Worm (Caenorhabditis elegans) whole organism, late embryonic: Measurements from ENCODE around the gene dmd-10.

Experiments used
- C38D4.7 ChIP-seq: fragments of 200-800 bp; sonication (Bioruptor generic); optimal IDR thresholded peaks from 2 replicates; lab custom pipeline; 2018; ENCODE audit warnings: mild to moderate bottlenecking, missing genetic modification characterization, moderate library complexity, missing compliant biosample characterization
- F13H6.1 ChIP-seq: sonication (generic microtip); optimal IDR thresholded peaks from 2 replicates; lab custom pipeline; 2016; ENCODE audit warnings: missing genetic modification characterization, missing compliant biosample characterization
- K02D7.2 ChIP-seq: sonication (generic microtip); optimal IDR thresholded peaks from 2 replicates; lab custom pipeline; 2017; ENCODE audit warnings: mild to moderate bottlenecking, missing genetic modification characterization, missing compliant biosample characterization
- T23F11.4 ChIP-seq: fragments of 200-800 bp; sonication (Bioruptor generic); optimal IDR thresholded peaks from 2 replicates; lab custom pipeline; 2018; ENCODE audit warnings: mild to moderate bottlenecking, missing genetic modification characterization, missing compliant biosample characterization
- ahr-1 ChIP-seq: sonication (generic microtip); optimal IDR thresholded peaks from 2 replicates; lab custom pipeline; 2016; ENCODE audit warnings: missing genetic modification characterization, missing compliant biosample characterization
- ceh-18 ChIP-seq: sonication (generic microtip); optimal IDR thresholded peaks from 2 replicates; lab custom pipeline; 2016; ENCODE audit warnings: missing genetic modification characterization, missing compliant biosample characterization
- ceh-19 ChIP-seq: fragments of 200-800 bp; sonication (Bioruptor generic); optimal IDR thresholded peaks from 2 replicates; lab custom pipeline; 2018; ENCODE audit warnings: mild to moderate bottlenecking, missing genetic modification characterization, missing compliant biosample characterization
- ceh-24 ChIP-seq: sonication (generic microtip); optimal IDR thresholded peaks from 2 replicates; lab custom pipeline; 2016; ENCODE audit warnings: mild to moderate bottlenecking, missing genetic modification characterization, missing compliant biosample characterization
- ceh-31 ChIP-seq: sonication (generic microtip); optimal IDR thresholded peaks from 2 replicates; lab custom pipeline; 2016; ENCODE audit warnings: missing genetic modification characterization, missing compliant biosample characterization
- ceh-34 ChIP-seq: sonication (generic microtip); optimal IDR thresholded peaks from 2 replicates; lab custom pipeline; 2016; ENCODE audit warnings: mild to moderate bottlenecking, missing genetic modification characterization, missing compliant biosample characterization
- ceh-48 ChIP-seq: sonication (generic microtip); optimal IDR thresholded peaks from 2 replicates; lab custom pipeline; 2016; ENCODE audit warnings: missing genetic modification characterization, inconsistent platforms, missing compliant biosample characterization
- ceh-6 ChIP-seq: fragments of 200-800 bp; sonication (Bioruptor generic); optimal IDR thresholded peaks from 2 replicates; lab custom pipeline; 2018; ENCODE audit warnings: mild to moderate bottlenecking, missing genetic modification characterization, missing compliant biosample characterization
- dmd-4 ChIP-seq: sonication (generic microtip); optimal IDR thresholded peaks from 2 replicates; lab custom pipeline; 2016; ENCODE audit warnings: borderline replicate concordance, missing genetic modification characterization, missing compliant biosample characterization
- dve-1 ChIP-seq: sonication (generic microtip); optimal IDR thresholded peaks from 2 replicates; lab custom pipeline; 2017; ENCODE audit warnings: antibody characterized with exemption, mild to moderate bottlenecking, missing genetic modification characterization, missing compliant biosample characterization
- elt-2 ChIP-seq: sonication (generic microtip); optimal IDR thresholded peaks from 2 replicates; lab custom pipeline; 2016; ENCODE audit warnings: missing genetic modification reagents, missing genetic modification characterization, missing compliant biosample characterization
- ets-4 ChIP-seq: sonication (generic microtip); optimal IDR thresholded peaks from 2 replicates; lab custom pipeline; 2016; ENCODE audit warnings: missing genetic modification characterization, missing compliant biosample characterization
- eyg-1 ChIP-seq: sonication (generic microtip); optimal IDR thresholded peaks from 2 replicates; lab custom pipeline; 2016; ENCODE audit warnings: missing genotype, missing genetic modification characterization, missing compliant biosample characterization
- fax-1 ChIP-seq: sonication (generic microtip); optimal IDR thresholded peaks from 2 replicates; lab custom pipeline; 2016; ENCODE audit warnings: missing genotype, missing genetic modification characterization, missing compliant biosample characterization
- fkh-10 ChIP-seq: fragments of 150-350 bp; optimal IDR thresholded peaks from 2 replicates; lab custom pipeline; 2014; ENCODE audit warnings: missing biosample characterization, missing genetic modification reagents, missing genetic modification characterization
- hlh-30 ChIP-seq: sonication (generic microtip); optimal IDR thresholded peaks from 2 replicates; lab custom pipeline; 2017; ENCODE audit warnings: antibody characterized with exemption, missing genetic modification characterization, missing compliant biosample characterization; ENCODE audit not compliant: insufficient read depth
- hlh-6 ChIP-seq: sonication (generic microtip); optimal IDR thresholded peaks from 2 replicates; lab custom pipeline; 2016; ENCODE audit warnings: missing genotype, missing genetic modification characterization, missing compliant biosample characterization
- madf-2 ChIP-seq: sonication (generic microtip); optimal IDR thresholded peaks from 2 replicates; lab custom pipeline; 2017; ENCODE audit warnings: missing genetic modification characterization, missing compliant biosample characterization
- mec-3 ChIP-seq: sonication (generic microtip); optimal IDR thresholded peaks from 2 replicates; lab custom pipeline; 2016; ENCODE audit warnings: borderline replicate concordance, missing genetic modification characterization, missing compliant biosample characterization
- nhr-11 ChIP-seq: fragments of 150-350 bp; optimal IDR thresholded peaks from 2 replicates; lab custom pipeline; 2014; ENCODE audit warnings: missing biosample characterization, missing genetic modification characterization
- odd-2 ChIP-seq: sonication (generic microtip); optimal IDR thresholded peaks from 2 replicates; lab custom pipeline; 2017; ENCODE audit warnings: antibody characterized with exemption, mild to moderate bottlenecking, missing genetic modification characterization, missing compliant biosample characterization
- pag-3 ChIP-seq: sonication (generic microtip); optimal IDR thresholded peaks from 2 replicates; lab custom pipeline; 2016; ENCODE audit warnings: missing compliant biosample characterization, missing genetic modification characterization, borderline replicate concordance
- pat-9 ChIP-seq: fragments of 200-800 bp; sonication (Bioruptor generic); optimal IDR thresholded peaks from 2 replicates; lab custom pipeline; 2018; ENCODE audit warnings: mild to moderate bottlenecking, missing genetic modification characterization, moderate library complexity, missing compliant biosample characterization
- pax-1 ChIP-seq: fragments of 150-350 bp; optimal IDR thresholded peaks from 2 replicates; lab custom pipeline; 2014; ENCODE audit warnings: missing biosample characterization, missing genetic modification characterization
- pha-2 ChIP-seq: sonication (generic microtip); optimal IDR thresholded peaks from 2 replicates; lab custom pipeline; 2017; ENCODE audit warnings: mild to moderate bottlenecking, missing genetic modification characterization, missing compliant biosample characterization
- pha-4 ChIP-seq: fragments of 150-350 bp; optimal IDR thresholded peaks from 2 replicates; lab custom pipeline; 2018; ENCODE audit warnings: missing biosample characterization, missing genetic modification reagents, missing genetic modification characterization
- pqm-1 ChIP-seq: sonication (generic microtip); optimal IDR thresholded peaks from 2 replicates; lab custom pipeline; 2016; ENCODE audit warnings: missing genetic modification characterization, missing compliant biosample characterization
- ref-2 ChIP-seq: sonication (generic microtip); optimal IDR thresholded peaks from 2 replicates; lab custom pipeline; 2016; ENCODE audit warnings: missing genetic modification characterization, missing compliant biosample characterization
- sdc-2 ChIP-seq: sonication (generic microtip); optimal IDR thresholded peaks from 2 replicates; lab custom pipeline; 2016; ENCODE audit warnings: missing genotype, missing genetic modification characterization, missing compliant biosample characterization
- sox-2 ChIP-seq: fragments of 200-800 bp; sonication (Bioruptor generic); IDR thresholded peaks from 2 replicates; pipeline ENCODE4 v1.3.6; 2022; ENCODE audit warnings: missing genetic modification reagents, missing genetic modification characterization, missing compliant biosample characterization
- syd-9 ChIP-seq: sonication (generic microtip); optimal IDR thresholded peaks from 2 replicates; lab custom pipeline; 2016; ENCODE audit warnings: mild to moderate bottlenecking, missing genetic modification characterization, moderate library complexity, missing compliant biosample characterization
- tbx-2 ChIP-seq: sonication (generic microtip); optimal IDR thresholded peaks from 2 replicates; lab custom pipeline; 2016; ENCODE audit warnings: missing genetic modification characterization, missing compliant biosample characterization
- tbx-7 ChIP-seq: sonication (generic microtip); optimal IDR thresholded peaks from 2 replicates; lab custom pipeline; 2016; ENCODE audit warnings: missing genotype, missing genetic modification characterization, missing compliant biosample characterization
- unc-42 ChIP-seq: sonication (generic microtip); optimal IDR thresholded peaks from 2 replicates; lab custom pipeline; 2016; ENCODE audit warnings: missing genotype, missing genetic modification characterization, missing compliant biosample characterization
- unc-86 ChIP-seq: sonication (generic microtip); optimal IDR thresholded peaks from 2 replicates; lab custom pipeline; 2016; ENCODE audit warnings: missing genetic modification characterization, missing compliant biosample characterization
- zip-5 ChIP-seq: sonication (generic microtip); optimal IDR thresholded peaks from 2 replicates; lab custom pipeline; 2016; ENCODE audit warnings: missing genetic modification characterization, missing compliant biosample characterization
- ztf-16 ChIP-seq: sonication (generic microtip); optimal IDR thresholded peaks from 2 replicates; lab custom pipeline; 2017; ENCODE audit warnings: missing genetic modification characterization, missing compliant biosample characterization

The dmd-10 gene

DNA sequence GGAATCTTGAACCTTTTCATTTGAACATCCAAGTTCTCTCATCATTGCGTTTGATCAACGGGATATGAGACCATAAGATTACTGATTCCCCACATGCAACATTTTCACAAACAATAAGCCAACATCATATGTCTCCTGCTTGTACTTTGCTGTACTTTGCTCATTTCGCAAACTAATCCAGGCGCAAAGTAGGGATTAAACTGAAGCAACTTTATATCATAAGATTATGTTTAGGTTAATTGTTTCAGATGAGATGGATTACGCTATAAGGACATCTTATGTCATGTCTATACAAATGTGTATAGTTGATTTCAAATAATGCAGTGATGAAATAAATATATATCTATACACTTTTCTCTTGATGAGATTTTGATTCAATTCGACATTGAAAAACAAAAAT lies 6.9 kb downstream of the dmd-10 start:
- TF ChIP-seq ets-4 (tag; lab: Kevin White, UChicago), result no peak
- no peak for TF ChIP-seq T23F11.4 (GFP tag; lab: Kevin White, UChicago)
- TF ChIP-seq tbx-2, result no peak
- TF ChIP-seq pqm-1, result no peak
- no peak for TF ChIP-seq madf-2 (tag; lab: Kevin White, UChicago)
- no peak for TF ChIP-seq tbx-7
- no peak for TF ChIP-seq unc-86 (tag; lab: Kevin White, UChicago)
- no peak for TF ChIP-seq mec-3 (tag; lab: Kevin White, UChicago)
- TF ChIP-seq eyg-1 (tag; lab: Kevin White, UChicago), result no peak
- no peak for TF ChIP-seq ztf-16 (tag; lab: Kevin White, UChicago)
- TF ChIP-seq ceh-19 (GFP tag; lab: Kevin White, UChicago), result no peak
- TF ChIP-seq elt-2 (tag; lab: Kevin White, UChicago), result no peak
- TF ChIP-seq sox-2, result no peak
- no peak for TF ChIP-seq pha-2
- no peak for TF ChIP-seq ceh-31 (tag; lab: Kevin White, UChicago)
- TF ChIP-seq fax-1 (tag; lab: Kevin White, UChicago), result no peak
- TF ChIP-seq ref-2 (tag; lab: Kevin White, UChicago), result no peak
- TF ChIP-seq ceh-48 (tag; lab: Kevin White, UChicago), result no peak

DNA sequence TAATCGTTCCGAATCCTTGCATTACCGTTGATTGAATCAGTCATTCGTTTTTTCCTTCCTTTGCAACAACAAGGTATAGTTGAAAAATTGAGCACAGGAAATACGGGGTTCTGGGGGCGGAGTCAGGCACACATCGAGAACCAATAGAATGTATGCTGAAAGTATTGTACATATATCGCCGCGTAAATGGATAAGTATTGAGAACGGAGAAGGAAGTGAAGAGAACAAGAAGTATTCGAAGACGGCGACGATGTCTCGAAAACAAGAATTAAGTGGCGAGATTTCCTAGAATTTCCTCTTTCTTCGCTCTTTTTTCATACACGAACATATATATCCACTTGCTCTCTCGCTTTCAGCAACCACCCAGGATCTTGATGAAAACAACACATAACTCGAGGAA lies 15.3 kb downstream of the dmd-10 start:
- no peak for TF ChIP-seq K02D7.2 (tag; lab: Kevin White, UChicago)
- TF ChIP-seq pax-1 (tag; lab: Kevin White, UChicago), result no peak
- no peak for TF ChIP-seq T23F11.4 (GFP tag; lab: Kevin White, UChicago)
- no peak for TF ChIP-seq ceh-24
- no peak for TF ChIP-seq pqm-1
- TF ChIP-seq pha-4 (tag; lab: Kevin White, UChicago), result no peak
- TF ChIP-seq elt-2 (tag; lab: Kevin White, UChicago), result no peak
- TF ChIP-seq ceh-34 (tag; lab: Kevin White, UChicago), result no peak
- no peak for TF ChIP-seq unc-42
- TF ChIP-seq ztf-16 (tag; lab: Kevin White, UChicago), result no peak
- TF ChIP-seq sdc-2, result no peak
- no peak for TF ChIP-seq pag-3
- TF ChIP-seq ceh-19 (GFP tag; lab: Kevin White, UChicago), result no peak
- no peak for TF ChIP-seq F13H6.1 (tag; lab: Kevin White, UChicago)
- TF ChIP-seq ref-2 (tag; lab: Kevin White, UChicago), result no peak
- TF ChIP-seq fax-1 (tag; lab: Kevin White, UChicago), result no peak
- TF ChIP-seq ceh-31 (tag; lab: Kevin White, UChicago), result no peak

DNA sequence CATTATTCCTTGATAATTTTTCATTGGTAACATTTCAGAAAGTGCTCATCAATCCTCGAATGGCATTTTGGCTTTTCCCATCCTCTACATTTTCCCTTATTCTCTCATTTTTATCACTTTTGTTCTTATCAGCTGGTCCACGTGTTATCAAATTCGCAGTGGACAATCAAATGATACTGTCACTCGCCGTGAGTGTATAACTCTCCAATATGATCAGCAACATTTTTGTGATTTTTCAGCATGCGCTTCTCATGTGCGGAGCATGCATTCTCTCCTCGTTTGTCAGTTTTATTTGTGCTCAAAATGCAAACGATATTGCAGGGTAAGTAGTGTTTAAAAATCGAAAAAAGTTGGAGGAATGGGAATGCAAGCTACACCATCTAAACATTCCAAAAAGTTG lies 23.8 kb downstream of the dmd-10 start:
- TF ChIP-seq elt-2 (tag; lab: Kevin White, UChicago) (peak; percentile 94), pqm-1 (peak; percentile 42), dmd-4 (tag; lab: Kevin White, UChicago) (no peak)

- TF ChIP-seq C38D4.7 (GFP tag; lab: Kevin White, UChicago) (no peak), K02D7.2 (tag; lab: Kevin White, UChicago) (no peak), odd-2 (tag; lab: Kevin White, UChicago) (no peak)
Measured at ce11 chrV:13209567-13209966, 26.8 kb downstream of the dmd-10 start, which contains the start of gene F57B1.6. Gene F57B1.6 (plus strand): TSS chrV:13209645.

ce11 chrV:13207426-13207825 lies 29.0 kb downstream of the dmd-10 start, which contains the start of gene F57B1.5:
Gene F57B1.5 (plus strand): TSS chrV:13207726.
- TF ChIP-seq ceh-18 (tag; lab: Kevin White, UChicago), result no peak
- no peak for TF ChIP-seq eyg-1 (tag; lab: Kevin White, UChicago)
- no peak for TF ChIP-seq pat-9 (tag; lab: Kevin White, UChicago)
- no peak for TF ChIP-seq dve-1 (tag; lab: Kevin White, UChicago)
- TF ChIP-seq fkh-10 (GFP tag; lab: Kevin White, UChicago), result no peak
- TF ChIP-seq ceh-6, result no peak
- TF ChIP-seq nhr-11 (tag; lab: Kevin White, UChicago), result no peak
- TF ChIP-seq sox-2, result no peak
- no peak for TF ChIP-seq tbx-7
- TF ChIP-seq elt-2 (tag; lab: Kevin White, UChicago), result no peak
- TF ChIP-seq ahr-1 (tag; lab: Kevin White, UChicago), result no peak
- TF ChIP-seq hlh-30 (tag; lab: Kevin White, UChicago), result no peak
- no peak for TF ChIP-seq hlh-6
- no peak for TF ChIP-seq K02D7.2 (tag; lab: Kevin White, UChicago)
- no peak for TF ChIP-seq syd-9 (tag; lab: Kevin White, UChicago)
- no peak for TF ChIP-seq zip-5 (tag; lab: Kevin White, UChicago)
